Worm (Caenorhabditis elegans): Measurements from ENCODE around the gene rml-3.

ce11 chrX:6189955-6190354 lies 48.9 kb downstream of the rml-3 start, which contains the start of gene T13C5.9:
- TF ChIP-seq rnt-1 (tag; optimal IDR thresholded peaks at IDR 0.05) (no peak), ceh-45 (GFP tag; IDR thresholded peaks at IDR 0.05) (no peak), lim-6 (tag; optimal IDR thresholded peaks at IDR 0.05) (no peak), ama-1 (optimal IDR thresholded peaks at IDR 0.05) (no peak), pqm-1 (tag; optimal IDR thresholded peaks at IDR 0.05) (no peak), mec-3 (tag; optimal IDR thresholded peaks at IDR 0.05; ENCODE audit: borderline replicate concordance) (no peak), pha-4 (tag; optimal IDR thresholded peaks at IDR 0.05) (no peak), unc-3 (GFP tag; conservative IDR thresholded peaks at IDR 0.05) (no peak), unc-3 (tag; optimal IDR thresholded peaks at IDR 0.05) (no peak)
